Fruit fly (Drosophila melanogaster) whole organism, embryonic: Measurements from ENCODE around the gene Plc21C.

Experiments
- Blimp-1 ChIP-seq: fragments of 200-800 bp; sonication (Bioruptor generic); optimal IDR thresholded peaks from 3 replicates; lab custom pipeline; 2018; ENCODE audit warnings: missing biosample characterization, missing genetic modification characterization, mild to moderate bottlenecking, moderate library complexity, missing genetic modification reagents
- CG10267 ChIP-seq: fragments of 200-800 bp; sonication (Bioruptor generic); optimal IDR thresholded peaks from 2 replicates; lab custom pipeline; 2018; ENCODE audit warnings: missing biosample characterization, mild to moderate bottlenecking, missing genetic modification characterization, moderate library complexity
- CG11560 ChIP-seq: fragments of 200-800 bp; sonication (Bioruptor generic); IDR thresholded peaks from 3 replicates; pipeline ENCODE4 v1.3.6; 2022; ENCODE audit warnings: missing biosample characterization, missing genetic modification characterization
- CG12071 ChIP-seq: fragments of 200-800 bp; sonication (Bioruptor generic); optimal IDR thresholded peaks from 3 replicates; lab custom pipeline; 2018; ENCODE audit warnings: missing biosample characterization, mild to moderate bottlenecking, missing genetic modification characterization
- CG12104 ChIP-seq: fragments of 200-800 bp; sonication (Bioruptor generic); optimal IDR thresholded peaks from 3 replicates; lab custom pipeline; 2016; ENCODE audit warnings: missing biosample characterization, missing genetic modification characterization
- CG13424 ChIP-seq: fragments of 200-800 bp; sonication (Bioruptor generic); optimal IDR thresholded peaks from 2 replicates; lab custom pipeline; 2019; ENCODE audit warnings: missing biosample characterization, mild to moderate bottlenecking, missing genetic modification characterization, moderate library complexity
- CG14860 ChIP-seq: fragments of 200-800 bp; sonication (Bioruptor generic); IDR thresholded peaks from 3 replicates; pipeline ENCODE4 v1.3.6; 2022; ENCODE audit warnings: missing biosample characterization, missing genetic modification characterization; ENCODE audit not compliant: partially characterized antibody
- CG17359 ChIP-seq: fragments of 200-800 bp; sonication (Bioruptor generic); optimal IDR thresholded peaks from 3 replicates; lab custom pipeline; 2018; ENCODE audit warnings: missing biosample characterization, mild to moderate bottlenecking, missing genetic modification characterization, moderate library complexity
- CG1792 ChIP-seq: fragments of 200-800 bp; sonication (Bioruptor generic); optimal IDR thresholded peaks from 2 replicates; lab custom pipeline; 2016; ENCODE audit warnings: missing biosample characterization, missing genetic modification characterization
- CG18262 ChIP-seq: fragments of 200-800 bp; optimal IDR thresholded peaks from 3 replicates; lab custom pipeline; 2019; ENCODE audit warnings: missing biosample characterization, mild to moderate bottlenecking, missing genetic modification characterization, moderate library complexity
- CG18599 ChIP-seq: fragments of 200-800 bp; sonication (Bioruptor generic); optimal IDR thresholded peaks from 3 replicates; lab custom pipeline; 2017; ENCODE audit warnings: missing biosample characterization, missing genetic modification characterization, mild to moderate bottlenecking, moderate library complexity, missing genetic modification reagents
- CG2116 ChIP-seq: fragments of 200-800 bp; sonication (Bioruptor generic); optimal IDR thresholded peaks from 3 replicates; lab custom pipeline; 2018; ENCODE audit warnings: missing biosample characterization, mild to moderate bottlenecking, missing genetic modification characterization
- CG2875 ChIP-seq: fragments of 200-800 bp; sonication (Bioruptor generic); optimal IDR thresholded peaks from 2 replicates; lab custom pipeline; 2017; ENCODE audit warnings: missing biosample characterization, mild to moderate bottlenecking, missing genetic modification characterization, missing genetic modification reagents
- CG32532 ChIP-seq: fragments of 200-800 bp; sonication (Bioruptor generic); IDR thresholded peaks from 2 replicates; pipeline ENCODE4 v1.3.6; 2022; ENCODE audit warnings: missing biosample characterization, missing genetic modification characterization
- CG32767 ChIP-seq: fragments of 200-800 bp; sonication (Bioruptor generic); IDR thresholded peaks from 2 replicates; pipeline ENCODE4 v1.3.6; 2022; ENCODE audit warnings: missing biosample characterization, missing genetic modification characterization
- CG33213 ChIP-seq: fragments of 200-800 bp; sonication (Bioruptor generic); optimal IDR thresholded peaks from 3 replicates; lab custom pipeline; 2016; ENCODE audit warnings: missing biosample characterization, missing genetic modification characterization
- CG4404 ChIP-seq: fragments of 200-800 bp; sonication (Bioruptor generic); IDR thresholded peaks from 2 replicates; pipeline ENCODE4 v1.3.6; 2022; ENCODE audit warnings: missing biosample characterization, missing genetic modification characterization
- CG7372 ChIP-seq: fragments of 200-800 bp; sonication (Bioruptor generic); IDR thresholded peaks from 2 replicates; pipeline ENCODE4 v1.3.6; 2022; ENCODE audit warnings: missing biosample characterization, missing genetic modification characterization
- CG8388 ChIP-seq: fragments of 200-800 bp; sonication (Bioruptor generic); optimal IDR thresholded peaks from 2 replicates; lab custom pipeline; 2019; ENCODE audit warnings: missing biosample characterization, mild to moderate bottlenecking, missing genetic modification characterization, moderate library complexity
- Camta ChIP-seq: fragments of 200-800 bp; sonication (Bioruptor generic); optimal IDR thresholded peaks from 2 replicates; lab custom pipeline; 2016; ENCODE audit warnings: missing biosample characterization, missing genetic modification characterization
- Dbx ChIP-seq: fragments of 200-800 bp; sonication (Bioruptor generic); IDR thresholded peaks from 3 replicates; pipeline ENCODE4 v1.3.6; 2022; ENCODE audit warnings: missing biosample characterization, missing genetic modification characterization
- Dek ChIP-seq: fragments of 200-800 bp; sonication (Bioruptor generic); optimal IDR thresholded peaks from 3 replicates; lab custom pipeline; 2019; ENCODE audit warnings: missing biosample characterization, mild to moderate bottlenecking, missing genetic modification characterization, moderate library complexity
- Dip3 ChIP-seq: fragments of 200-800 bp; sonication (Bioruptor generic); optimal IDR thresholded peaks from 3 replicates; lab custom pipeline; 2016; ENCODE audit warnings: missing biosample characterization, missing genetic modification characterization
- Doc3 ChIP-seq: fragments of 200-800 bp; sonication (Bioruptor generic); IDR thresholded peaks from 3 replicates; pipeline ENCODE4 v1.3.6; 2022; ENCODE audit warnings: missing biosample characterization, missing genetic modification characterization; ENCODE audit not compliant: partially characterized antibody
- Dp ChIP-seq: fragments of 200-800 bp; sonication (Bioruptor generic); optimal IDR thresholded peaks from 2 replicates; lab custom pipeline; 2018; ENCODE audit warnings: missing biosample characterization, mild to moderate bottlenecking, missing genetic modification characterization, moderate library complexity
- Hmr ChIP-seq: fragments of 200-800 bp; sonication (Bioruptor generic); optimal IDR thresholded peaks from 3 replicates; lab custom pipeline; 2017; ENCODE audit warnings: mild to moderate bottlenecking, missing biosample characterization, missing genetic modification reagents, missing genetic modification characterization
- Jarid2 ChIP-seq: fragments of 200-800 bp; sonication (Bioruptor generic); optimal IDR thresholded peaks from 3 replicates; lab custom pipeline; 2017; ENCODE audit warnings: mild to moderate bottlenecking, missing biosample characterization, missing genetic modification reagents, missing genetic modification characterization
- Med ChIP-seq: fragments of 200-800 bp; sonication (Bioruptor generic); peaks from one replicate; lab custom pipeline; 2016; ENCODE audit warnings: missing biosample characterization, missing genetic modification characterization, mild to moderate bottlenecking, inconsistent platforms, moderate library complexity
- Meics ChIP-seq: fragments of 200-800 bp; sonication (Bioruptor generic); optimal IDR thresholded peaks from 2 replicates; lab custom pipeline; 2017; ENCODE audit warnings: missing biosample characterization, mild to moderate bottlenecking, missing genetic modification characterization
- Mes4 ChIP-seq: fragments of 200-800 bp; sonication (Bioruptor generic); optimal IDR thresholded peaks from 2 replicates; lab custom pipeline; 2016; ENCODE audit warnings: missing biosample characterization, missing genetic modification characterization
- Oli ChIP-seq: fragments of 200-800 bp; sonication (Bioruptor generic); optimal IDR thresholded peaks from 2 replicates; lab custom pipeline; 2018; ENCODE audit warnings: missing biosample characterization, mild to moderate bottlenecking, missing genetic modification characterization, moderate library complexity
- Poxn ChIP-seq: fragments of 200-800 bp; sonication (Bioruptor generic); IDR thresholded peaks from 2 replicates; pipeline ENCODE4 v1.3.6; 2022; ENCODE audit warnings: missing biosample characterization, missing genetic modification characterization
- Rfx ChIP-seq: fragments of 200-800 bp; sonication (Bioruptor generic); IDR thresholded peaks from 2 replicates; pipeline ENCODE4 v1.3.6; 2022; ENCODE audit warnings: missing biosample characterization, missing genetic modification characterization
- Scr ChIP-seq: fragments of 200-800 bp; sonication (Bioruptor generic); IDR thresholded peaks from 2 replicates; pipeline ENCODE4 v1.3.6; 2022; ENCODE audit warnings: missing biosample characterization, missing genetic modification characterization; ENCODE audit not compliant: partially characterized antibody
- Sox100B ChIP-seq: fragments of 200-800 bp; sonication (Bioruptor generic); optimal IDR thresholded peaks from 3 replicates; lab custom pipeline; 2018; ENCODE audit warnings: missing biosample characterization, mild to moderate bottlenecking, missing genetic modification characterization
- abd-A ChIP-seq: fragments of 200-800 bp; sonication (Bioruptor generic); optimal IDR thresholded peaks from 3 replicates; lab custom pipeline; 2019; ENCODE audit warnings: missing biosample characterization, mild to moderate bottlenecking, missing genetic modification characterization, moderate library complexity
- ash1 ChIP-seq: fragments of 200-800 bp; sonication (Bioruptor generic); optimal IDR thresholded peaks from 2 replicates; lab custom pipeline; 2018; ENCODE audit warnings: missing biosample characterization, mild to moderate bottlenecking, missing genetic modification characterization
- chinmo ChIP-seq: fragments of 200-800 bp; sonication (Bioruptor generic); IDR thresholded peaks from 4 replicates; pipeline ENCODE4 v1.3.6; 2022; ENCODE audit warnings: missing biosample characterization, missing genetic modification characterization; ENCODE audit not compliant: partially characterized antibody
- croc ChIP-seq: fragments of 200-800 bp; sonication (Bioruptor generic); conservative IDR thresholded peaks from 3 replicates; pipeline ENCODE4 v1.3.6; 2022; ENCODE audit warnings: missing biosample characterization, missing genetic modification characterization
- fu2 ChIP-seq: fragments of 200-800 bp; sonication (Bioruptor generic); optimal IDR thresholded peaks from 2 replicates; lab custom pipeline; 2016; ENCODE audit warnings: missing biosample characterization, missing genetic modification characterization
- gem ChIP-seq: fragments of 200-800 bp; sonication (Bioruptor generic); optimal IDR thresholded peaks from 2 replicates; lab custom pipeline; 2019; ENCODE audit warnings: missing biosample characterization, mild to moderate bottlenecking, missing genetic modification characterization, moderate library complexity
- mam ChIP-seq: fragments of 200-800 bp; sonication (Bioruptor generic); optimal IDR thresholded peaks from 3 replicates; lab custom pipeline; 2016; ENCODE audit warnings: missing biosample characterization, missing genetic modification characterization
- nau ChIP-seq: fragments of 200-800 bp; sonication (Bioruptor generic); optimal IDR thresholded peaks from 3 replicates; lab custom pipeline; 2017; ENCODE audit warnings: missing biosample characterization, mild to moderate bottlenecking, missing genetic modification characterization, missing genetic modification reagents
- org-1 ChIP-seq: fragments of 200-800 bp; sonication (Bioruptor generic); optimal IDR thresholded peaks from 2 replicates; lab custom pipeline; 2017; ENCODE audit warnings: missing biosample characterization, missing genetic modification characterization
- otp ChIP-seq: fragments of 200-800 bp; sonication (Bioruptor generic); IDR thresholded peaks from 3 replicates; pipeline ENCODE4, ENCODE4 v1.3.6; 2022; ENCODE audit warnings: missing biosample characterization, missing genetic modification characterization
- row ChIP-seq: fragments of 200-800 bp; sonication (Bioruptor generic); IDR thresholded peaks from 3 replicates; pipeline ENCODE4 v1.3.6; 2022; ENCODE audit warnings: missing biosample characterization, missing genetic modification characterization
- sens-2 ChIP-seq: fragments of 200-800 bp; sonication (Bioruptor generic); IDR thresholded peaks from 2 replicates; pipeline ENCODE4 v1.3.6; 2022; ENCODE audit warnings: missing biosample characterization, missing genetic modification characterization
- seq ChIP-seq: fragments of 200-800 bp; sonication (Bioruptor generic); IDR thresholded peaks from 2 replicates; pipeline ENCODE4 v1.3.6; 2022; ENCODE audit warnings: missing biosample characterization, missing genetic modification characterization
- sima ChIP-seq: fragments of 200-800 bp; sonication (Bioruptor generic); optimal IDR thresholded peaks from 2 replicates; lab custom pipeline; 2016; ENCODE audit warnings: missing biosample characterization, missing genetic modification characterization
- stwl ChIP-seq: fragments of 200-800 bp; sonication (Bioruptor generic); optimal IDR thresholded peaks from 3 replicates; lab custom pipeline; 2018; ENCODE audit warnings: missing biosample characterization, mild to moderate bottlenecking, missing genetic modification characterization, moderate library complexity

Gene Plc21C

dm6 chr2L:305646-306045, at the start of gene Plc21C:
Gene Plc21C, plus strand, starts transcription at chr2L:305935.
- TF ChIP-seq mam (GFP tag; lab: Kevin White, UChicago) (peak; percentile 57), CG2875 (GFP tag; lab: Kevin White, UChicago) (no peak), CG13424 (tag; lab: Kevin White, UChicago) (peak; percentile 63), stwl (peak; percentile 76), row (GFP tag; lab: Robert Waterston, UW) (peak; percentile 79), Jarid2 (GFP tag; lab: Kevin White, UChicago) (peak; percentile 16), Mes4 (GFP tag; lab: Kevin White, UChicago) (no peak), CG11560 (tag; lab: Robert Waterston, UW) (peak; percentile 33; the same call in 1 of the 3 replicates), org-1 (GFP tag; lab: Kevin White, UChicago) (no peak), Dbx (GFP tag; lab: Robert Waterston, UW) (peak; percentile 59; the same call in 2 of the 3 replicates), CG10267 (tag; lab: Kevin White, UChicago) (peak; percentile 74), nau (peak; percentile 5), otp (no peak), Doc3 (GFP tag; lab: Robert Waterston, UW) (no peak), CG17359 (no peak), CG32532 (GFP tag; lab: Robert Waterston, UW) (peak; percentile 56; the same call in 1 of the 2 replicates), gem (peak; percentile 59), chinmo (GFP tag; lab: Robert Waterston, UW) (no peak), Scr (GFP tag; lab: Robert Waterston, UW) (peak; percentile 42; the same call in 1 of the 2 replicates), CG14860 (GFP tag; lab: Robert Waterston, UW) (no peak), ash1 (GFP tag; lab: Kevin White, UChicago) (no peak), Dp (peak; percentile 99), seq (GFP tag; lab: Robert Waterston, UW) (no peak), Med (GFP tag; lab: Kevin White, UChicago) (peak; percentile 93), abd-A (peak; percentile 13), CG8388 (GFP tag; lab: Kevin White, UChicago) (no peak), Oli (no peak), CG18262 (tag; lab: Kevin White, UChicago) (peak; percentile 42), sima (GFP tag; lab: Kevin White, UChicago) (no peak), Camta (GFP tag; lab: Kevin White, UChicago) (peak; percentile 37), Hmr (GFP tag; lab: Kevin White, UChicago) (peak; percentile 72), croc (GFP tag; lab: Robert Waterston, UW) (no peak), fu2 (GFP tag; lab: Kevin White, UChicago) (peak; percentile 53), CG33213 (GFP tag; lab: Kevin White, UChicago) (peak; percentile 52), Dip3 (peak; percentile 35), CG12104 (no peak), CG32767 (GFP tag; lab: Robert Waterston, UW) (no peak), CG18599 (GFP tag; lab: Kevin White, UChicago) (peak; percentile 56), Blimp-1 (GFP tag; lab: Kevin White, UChicago) (peak; percentile 24), CG12071 (GFP tag; lab: Kevin White, UChicago) (no peak), Poxn (GFP tag; lab: Robert Waterston, UW) (no peak), Dek (peak; percentile 42), sens-2 (GFP tag; lab: Robert Waterston, UW) (no peak), CG2116 (peak; percentile 81), CG7372 (GFP tag; lab: Robert Waterston, UW) (no peak), Sox100B (GFP tag; lab: Kevin White, UChicago) (no peak), Meics (peak; percentile 20), Rfx (peak; percentile 63; the same call in 1 of the 2 replicates), CG1792 (GFP tag; lab: Kevin White, UChicago) (peak; percentile 23), CG4404 (GFP tag; lab: Robert Waterston, UW) (0 out of 2 replicates have a peak, but pooled peaks have one; percentile 22)
